Fruit fly (Drosophila melanogaster) whole organism, embryonic: ENCODE data around the gene cmet.

Experiments
- Abd-B ChIP-seq: fragments of 200-800 bp; sonication (Bioruptor generic); optimal IDR thresholded peaks from 2 replicates; lab custom pipeline; 2018; ENCODE audit warnings: missing biosample characterization, mild to moderate bottlenecking, missing genetic modification characterization, moderate library complexity
- Bteb2 ChIP-seq: fragments of 200-800 bp; sonication (Bioruptor generic); optimal IDR thresholded peaks from 2 replicates; lab custom pipeline; 2016; ENCODE audit warnings: missing biosample characterization, missing genetic modification characterization
- CG10321 ChIP-seq: fragments of 200-800 bp; sonication (Bioruptor generic); IDR thresholded peaks from 2 replicates; pipeline ENCODE4 v1.3.6; 2022; ENCODE audit warnings: missing biosample characterization, missing genetic modification characterization
- CG10543 ChIP-seq: fragments of 200-800 bp; sonication (Bioruptor generic); optimal IDR thresholded peaks from 3 replicates; lab custom pipeline; 2017; ENCODE audit warnings: missing biosample characterization, mild to moderate bottlenecking, missing genetic modification characterization, moderate library complexity
- CG11398 ChIP-seq: fragments of 200-800 bp; sonication (Bioruptor generic); optimal IDR thresholded peaks from 2 replicates; lab custom pipeline; 2016; ENCODE audit warnings: missing biosample characterization, missing genetic modification characterization
- CG11695 ChIP-seq: fragments of 200-800 bp; sonication (Bioruptor generic); IDR thresholded peaks from 3 replicates; pipeline ENCODE4 v1.3.6; 2022; ENCODE audit warnings: missing biosample characterization, missing genetic modification characterization
- CG11696 ChIP-seq: fragments of 200-800 bp; sonication (Bioruptor generic); IDR thresholded peaks from 2 replicates; pipeline ENCODE4 v1.3.6; 2022; ENCODE audit warnings: missing biosample characterization, missing genetic modification characterization
- CG12299 ChIP-seq: fragments of 200-800 bp; sonication (Bioruptor generic); optimal IDR thresholded peaks from 2 replicates; lab custom pipeline; 2018; ENCODE audit warnings: missing biosample characterization, mild to moderate bottlenecking, missing genetic modification characterization
- CG12391 ChIP-seq: fragments of 200-800 bp; sonication (Bioruptor generic); optimal IDR thresholded peaks from 3 replicates; lab custom pipeline; 2018; ENCODE audit warnings: missing biosample characterization, mild to moderate bottlenecking, missing genetic modification characterization, moderate library complexity
- CG1602 ChIP-seq: fragments of 200-800 bp; sonication (Bioruptor generic); optimal IDR thresholded peaks from 3 replicates; lab custom pipeline; 2016; ENCODE audit warnings: missing biosample characterization, missing genetic modification characterization
- CG18764 ChIP-seq: fragments of 200-800 bp; sonication (Bioruptor generic); optimal IDR thresholded peaks from 3 replicates; lab custom pipeline; 2016; ENCODE audit warnings: missing biosample characterization, missing genetic modification characterization
- CG34422 ChIP-seq: fragments of 200-800 bp; sonication (Bioruptor generic); IDR thresholded peaks from 3 replicates; pipeline ENCODE4 v1.3.6; 2022; ENCODE audit warnings: missing biosample characterization, missing genetic modification characterization
- CG4282 ChIP-seq: fragments of 200-800 bp; sonication (Bioruptor generic); optimal IDR thresholded peaks from 2 replicates; lab custom pipeline; 2016; ENCODE audit warnings: missing biosample characterization, missing genetic modification characterization
- CG4404 ChIP-seq: fragments of 200-800 bp; sonication (Bioruptor generic); IDR thresholded peaks from 2 replicates; pipeline ENCODE4 v1.3.6; 2022; ENCODE audit warnings: missing biosample characterization, missing genetic modification characterization
- CG6813 ChIP-seq: fragments of 200-800 bp; sonication (Bioruptor generic); optimal IDR thresholded peaks from 2 replicates; lab custom pipeline; 2017; ENCODE audit warnings: missing biosample characterization, missing genetic modification characterization, mild to moderate bottlenecking, moderate library complexity, missing genetic modification reagents
- CG6854 ChIP-seq: fragments of 200-800 bp; sonication (Bioruptor generic); optimal IDR thresholded peaks from 3 replicates; lab custom pipeline; 2017; ENCODE audit warnings: missing biosample characterization, mild to moderate bottlenecking, missing genetic modification characterization
- CG7987 ChIP-seq: fragments of 200-800 bp; sonication (Bioruptor generic); optimal IDR thresholded peaks from 2 replicates; lab custom pipeline; 2018; ENCODE audit warnings: missing biosample characterization, mild to moderate bottlenecking, missing genetic modification characterization, moderate library complexity
- CG8089 ChIP-seq: fragments of 200-800 bp; sonication (Bioruptor generic); optimal IDR thresholded peaks from 3 replicates; lab custom pipeline; 2016; ENCODE audit warnings: missing biosample characterization, missing genetic modification characterization
- CG9727 ChIP-seq: fragments of 200-800 bp; sonication (Bioruptor generic); optimal IDR thresholded peaks from 3 replicates; lab custom pipeline; 2017; ENCODE audit warnings: missing biosample characterization, mild to moderate bottlenecking, missing genetic modification characterization
- D ChIP-seq, 2 experiments: fragments of 200-800 bp in 1 of 2; fragments of >200 bp in 1 of 2; sonication (Bioruptor generic) in 1 of 2; optimal IDR thresholded peaks; 2 replicates in 1 of 2; 3 replicates in 1 of 2; lab custom pipeline; 2017; ENCODE audit warnings: mild to moderate bottlenecking in 1 of 2, missing biosample characterization in 1 of 2, missing genetic modification characterization in 1 of 2, missing genetic modification reagents in 1 of 2
- Doc2 ChIP-seq: fragments of 200-800 bp; sonication (Bioruptor generic); IDR thresholded peaks from 2 replicates; pipeline ENCODE4 v1.3.6; 2022; ENCODE audit warnings: missing biosample characterization, missing genetic modification characterization
- H2.0 ChIP-seq: fragments of 200-800 bp; sonication (Bioruptor generic); IDR thresholded peaks from 2 replicates; pipeline ENCODE4 v1.3.6; 2022; ENCODE audit warnings: missing biosample characterization, missing genetic modification characterization
- HLH3B ChIP-seq: fragments of 200-800 bp; sonication (Bioruptor generic); IDR thresholded peaks from 2 replicates; pipeline ENCODE4 v1.3.6; 2022; ENCODE audit warnings: missing biosample characterization, missing genetic modification characterization
- HLH4C ChIP-seq: fragments of 200-800 bp; sonication (Bioruptor generic); IDR thresholded peaks from 3 replicates; pipeline ENCODE4 v1.3.6; 2022; ENCODE audit warnings: missing biosample characterization, missing genetic modification characterization; ENCODE audit not compliant: partially characterized antibody
- MTF-1 ChIP-seq: fragments of 200-800 bp; sonication (Bioruptor generic); optimal IDR thresholded peaks from 2 replicates; lab custom pipeline; 2018; ENCODE audit warnings: missing biosample characterization, mild to moderate bottlenecking, missing genetic modification characterization, borderline replicate concordance
- Med ChIP-seq: fragments of 200-800 bp; sonication (Bioruptor generic); peaks from one replicate; lab custom pipeline; 2016; ENCODE audit warnings: missing biosample characterization, missing genetic modification characterization, mild to moderate bottlenecking, inconsistent platforms, moderate library complexity
- Ptx1 ChIP-seq: fragments of 200-800 bp; sonication (Bioruptor generic); IDR thresholded peaks from 2 replicates; pipeline ENCODE4 v1.3.6; 2022; ENCODE audit warnings: missing biosample characterization, missing genetic modification characterization
- Side ChIP-seq: fragments of 200-800 bp; sonication (Bioruptor generic); optimal IDR thresholded peaks from 2 replicates; lab custom pipeline; 2016; ENCODE audit warnings: missing biosample characterization, missing genetic modification characterization
- Sin3A ChIP-seq: fragments of >200 bp; optimal IDR thresholded peaks from 2 replicates; lab custom pipeline; 2018
- Sry-β ChIP-seq: fragments of 200-800 bp; sonication (Bioruptor generic); optimal IDR thresholded peaks from 2 replicates; lab custom pipeline; 2018; ENCODE audit warnings: missing biosample characterization, mild to moderate bottlenecking, missing genetic modification characterization, moderate library complexity
- Ssrp ChIP-seq: fragments of 200-800 bp; sonication (Bioruptor generic); optimal IDR thresholded peaks from 2 replicates; lab custom pipeline; 2018; ENCODE audit warnings: missing biosample characterization, mild to moderate bottlenecking, missing genetic modification characterization, moderate library complexity
- Usf ChIP-seq: fragments of 200-800 bp; sonication (Bioruptor generic); optimal IDR thresholded peaks from 2 replicates; lab custom pipeline; 2017; ENCODE audit warnings: missing genotype, missing biosample characterization, missing genetic modification characterization
- Xrp1 ChIP-seq: fragments of 200-800 bp; sonication (Bioruptor generic); IDR thresholded peaks from 2 replicates; pipeline ENCODE4 v1.3.6; 2022; ENCODE audit warnings: missing biosample characterization, missing genetic modification characterization
- ac ChIP-seq: fragments of 200-800 bp; sonication (Bioruptor generic); optimal IDR thresholded peaks from 3 replicates; lab custom pipeline; 2017; ENCODE audit warnings: missing biosample characterization, mild to moderate bottlenecking, missing genetic modification characterization
- bigmax ChIP-seq: fragments of 200-800 bp; sonication (Bioruptor generic); optimal IDR thresholded peaks from 2 replicates; lab custom pipeline; 2018; ENCODE audit warnings: missing biosample characterization, mild to moderate bottlenecking, missing genetic modification characterization
- bowl ChIP-seq: fragments of 200-800 bp; sonication (Bioruptor generic); IDR thresholded peaks from 2 replicates; pipeline ENCODE4 v1.3.6; 2022; ENCODE audit warnings: missing biosample characterization, missing genetic modification characterization
- bsh ChIP-seq, 2 experiments: fragments of 200-800 bp; sonication (Bioruptor generic); optimal IDR thresholded peaks; 2 replicates each; lab custom pipeline; 2017 to 2018; ENCODE audit warnings: mild to moderate bottlenecking in 2 of 2, missing biosample characterization in 2 of 2, missing genetic modification characterization in 2 of 2, moderate library complexity in 1 of 2
- dan ChIP-seq: fragments of 200-800 bp; sonication (Bioruptor generic); IDR thresholded peaks from 2 replicates; pipeline ENCODE4 v1.3.6; 2022; ENCODE audit warnings: missing biosample characterization, missing genetic modification characterization
- en ChIP-seq: fragments of 200-800 bp; sonication (Bioruptor generic); optimal IDR thresholded peaks from 2 replicates; lab custom pipeline; 2016; ENCODE audit warnings: missing biosample characterization, missing genetic modification characterization
- esg ChIP-seq: fragments of 200-800 bp; sonication (Bioruptor generic); conservative IDR thresholded peaks from 2 replicates; pipeline ENCODE4 v1.3.6; 2022; ENCODE audit warnings: missing biosample characterization, missing genetic modification characterization
- fu2 ChIP-seq: fragments of 200-800 bp; sonication (Bioruptor generic); optimal IDR thresholded peaks from 2 replicates; lab custom pipeline; 2016; ENCODE audit warnings: missing biosample characterization, missing genetic modification characterization
- hkb ChIP-seq, 2 experiments: fragments of 200-800 bp in 1 of 2; fragments of >200 bp in 1 of 2; sonication (Bioruptor generic) in 1 of 2; IDR thresholded peaks in 1 of 2; optimal IDR thresholded peaks in 1 of 2; 2 replicates each; pipeline versions ENCODE4 v1.3.6 to Lab custom; 2017 to 2022; ENCODE audit warnings: missing biosample characterization in 1 of 2, missing genetic modification characterization in 1 of 2
- lab ChIP-seq: fragments of 200-800 bp; sonication (Bioruptor generic); optimal IDR thresholded peaks from 3 replicates; lab custom pipeline; 2017; ENCODE audit warnings: missing biosample characterization, missing genetic modification characterization, mild to moderate bottlenecking, moderate library complexity, missing genetic modification reagents
- mam ChIP-seq: fragments of 200-800 bp; sonication (Bioruptor generic); optimal IDR thresholded peaks from 3 replicates; lab custom pipeline; 2016; ENCODE audit warnings: missing biosample characterization, missing genetic modification characterization
- nerfin-2 ChIP-seq: fragments of 200-800 bp; sonication (Bioruptor generic); IDR thresholded peaks from 2 replicates; pipeline ENCODE4 v1.3.6; 2022; ENCODE audit warnings: missing biosample characterization, missing genetic modification characterization; ENCODE audit not compliant: partially characterized antibody
- nmo ChIP-seq: fragments of 200-800 bp; sonication (Bioruptor generic); optimal IDR thresholded peaks from 2 replicates; lab custom pipeline; 2018; ENCODE audit warnings: missing biosample characterization, mild to moderate bottlenecking, missing genetic modification characterization, moderate library complexity
- otp ChIP-seq: fragments of 200-800 bp; sonication (Bioruptor generic); IDR thresholded peaks from 3 replicates; pipeline ENCODE4, ENCODE4 v1.3.6; 2022; ENCODE audit warnings: missing biosample characterization, missing genetic modification characterization
- sr ChIP-seq: fragments of 200-800 bp; sonication (Bioruptor generic); IDR thresholded peaks from 3 replicates; pipeline ENCODE4 v1.3.6; 2022; ENCODE audit warnings: missing biosample characterization, missing genetic modification characterization
- tio ChIP-seq: fragments of 200-800 bp; sonication (Bioruptor generic); optimal IDR thresholded peaks from 2 replicates; lab custom pipeline; 2017; ENCODE audit warnings: missing biosample characterization, missing genetic modification characterization, inconsistent platforms
- ttk ChIP-seq: fragments of 200-800 bp; sonication (Bioruptor generic); IDR thresholded peaks from 2 replicates; pipeline ENCODE4 v2.1.2; 2022; ENCODE audit warnings: missing biosample characterization, missing genetic modification characterization
- zfh1 ChIP-seq: fragments of 200-800 bp; sonication (Bioruptor generic); IDR thresholded peaks from 3 replicates; pipeline ENCODE4 v1.3.6; 2022; ENCODE audit warnings: missing biosample characterization, missing genetic modification characterization

cmet gene

dm6 chr2L:11222079-11222478 lies 46.7 kb downstream of the cmet start (continued):
- TF ChIP-seq CG1602 (no peak), dan (GFP tag; lab: Robert Waterston, UW) (no peak), lab (GFP tag; lab: Kevin White, UChicago) (peak; percentile 26), CG4404 (peak; percentile 36; the same call in 1 of the 2 replicates), Sry-β (GFP tag; lab: Kevin White, UChicago) (no peak), Med (GFP tag; lab: Kevin White, UChicago) (peak; percentile 6), Usf (GFP tag; lab: Kevin White, UChicago) (no peak), CG10321 (no peak), D (optimal IDR thresholded peaks at IDR 0.05; lab: Kevin White, UChicago) (no peak), D (GFP tag; optimal IDR thresholded peaks at IDR 0.05; lab: Kevin White, UChicago) (no peak), tio (GFP tag; lab: Kevin White, UChicago) (no peak), Side (GFP tag; lab: Kevin White, UChicago) (no peak), hkb (optimal IDR thresholded peaks at IDR 0.05; lab: Kevin White, UChicago) (no peak), hkb (GFP tag; IDR thresholded peaks at IDR 0.05; lab: Robert Waterston, UW) (peak; percentile 30; the same call in 1 of the 2 replicates), H2.0 (GFP tag; lab: Robert Waterston, UW) (no peak), nmo (peak; percentile 4), CG7987 (no peak), ttk (GFP tag; lab: Robert Waterston, UW) (no peak), otp (GFP tag; lab: Robert Waterston, UW) (no peak), CG10543 (GFP tag; lab: Kevin White, UChicago) (no peak), CG11696 (GFP tag; lab: Robert Waterston, UW) (no peak), HLH3B (GFP tag; lab: Robert Waterston, UW) (no peak), bigmax (GFP tag; lab: Kevin White, UChicago) (no peak), Doc2 (GFP tag; lab: Robert Waterston, UW) (no peak), Abd-B (GFP tag; lab: Kevin White, UChicago) (no peak), CG18764 (GFP tag; lab: Kevin White, UChicago) (no peak), Xrp1 (peak; percentile 77), nerfin-2 (GFP tag; lab: Robert Waterston, UW) (no peak), Ptx1 (GFP tag; lab: Robert Waterston, UW) (0 out of 2 replicates have a peak, but pooled peaks have one; percentile 28), CG9727 (peak; percentile 21), bsh (GFP tag; optimal IDR thresholded peaks at IDR 0.05; lab: Kevin White, UChicago) (peak in 1 of 2 experiments; percentile 38), mam (GFP tag; lab: Kevin White, UChicago) (no peak), ac (no peak), CG8089 (GFP tag; lab: Kevin White, UChicago) (no peak), bowl (GFP tag; lab: Robert Waterston, UW) (no peak), esg (GFP tag; lab: Robert Waterston, UW) (peak; percentile 24; the same call in 1 of the 2 replicates), MTF-1 (no peak), CG11695 (GFP tag; lab: Robert Waterston, UW) (peak; percentile 43; the same call in 1 of the 3 replicates), Bteb2 (GFP tag; lab: Kevin White, UChicago) (no peak), en (GFP tag; lab: Kevin White, UChicago) (no peak), fu2 (GFP tag; lab: Kevin White, UChicago) (no peak), HLH4C (GFP tag; lab: Robert Waterston, UW) (no peak), Sin3A (lab: Kevin White, UChicago) (no peak), CG34422 (GFP tag; lab: Robert Waterston, UW) (no peak), CG12391 (tag; lab: Kevin White, UChicago) (no peak), Ssrp (tag; lab: Kevin White, UChicago) (no peak), CG11398 (no peak), zfh1 (no peak), CG6813 (GFP tag; lab: Kevin White, UChicago) (no peak), sr (GFP tag; lab: Robert Waterston, UW) (no peak), CG12299 (no peak), CG4282 (GFP tag; lab: Kevin White, UChicago) (no peak), CG6854 (GFP tag; lab: Kevin White, UChicago) (no peak)
